In genomic region chrX:15818608-15819184, dm6 we compare ENCODE assay signal across 4 fruit fly cellular contexts.
TF ChIP-seq lines count a peak whose summit lies in the region.

No protein-coding gene starts in this region.

- no peak for TF ChIP-seq CTCF in whole organism, embryonic (GFP tag; optimal IDR thresholded peaks at IDR 0.05; lab: Kevin White, UChicago)

TF ChIP-seq in whole organism, 6 proteins besides CTCF, POLR2A, EP300 and RAD21:
- TF ChIP-seq usp (GFP tag; optimal IDR thresholded peaks at IDR 0.05; lab: Kevin White, UChicago) = no peak
- TF ChIP-seq pan (optimal IDR thresholded peaks at IDR 0.05; lab: Kevin White, UChicago) = peak; percentile 67

TF ChIP-seq in whole organism, embryonic, 481 proteins besides CTCF, POLR2A, EP300 and RAD21 (continues in another document):
- TF ChIP-seq CG14667 (GFP tag; IDR thresholded peaks at IDR 0.05; lab: Robert Waterston, UW) (no peak), CG17361 (GFP tag; IDR thresholded peaks at IDR 0.05; lab: Robert Waterston, UW) (no peak; the same call in 2 of the 3 replicates), slp2 (GFP tag; optimal IDR thresholded peaks at IDR 0.05; lab: Kevin White, UChicago) (no peak), amos (GFP tag; IDR thresholded peaks at IDR 0.05; lab: Robert Waterston, UW; ENCODE audit: partially characterized antibody) (no peak), CG4424 (GFP tag; optimal IDR thresholded peaks at IDR 0.05; lab: Kevin White, UChicago) (no peak), pan (optimal IDR thresholded peaks at IDR 0.05; lab: Kevin White, UChicago) (peak in 1 of 2 experiments; percentile 50), pan (GFP tag; optimal IDR thresholded peaks at IDR 0.05 in 1 of 2, IDR thresholded peaks at IDR 0.05 in 1 of 2) (peak in 1 of 2 experiments; percentile 14), maf-S (GFP tag; optimal IDR thresholded peaks at IDR 0.05; lab: Kevin White, UChicago) (no peak), psq (GFP tag; optimal IDR thresholded peaks at IDR 0.05; lab: Kevin White, UChicago) (no peak), CG12236 (GFP tag; optimal IDR thresholded peaks at IDR 0.05; lab: Kevin White, UChicago) (no peak), CG6854 (GFP tag; optimal IDR thresholded peaks at IDR 0.05; lab: Kevin White, UChicago) (no peak), rib (GFP tag; IDR thresholded peaks at IDR 0.05; lab: Robert Waterston, UW) (no peak), HmgD (GFP tag; optimal IDR thresholded peaks at IDR 0.05; lab: Kevin White, UChicago) (no peak), gro (GFP tag; optimal IDR thresholded peaks at IDR 0.05; lab: Kevin White, UChicago) (no peak), sima (GFP tag; optimal IDR thresholded peaks at IDR 0.05; lab: Kevin White, UChicago) (no peak), D19B (GFP tag; optimal IDR thresholded peaks at IDR 0.05; lab: Kevin White, UChicago) (peak; percentile 90), Jarid2 (GFP tag; optimal IDR thresholded peaks at IDR 0.05; lab: Kevin White, UChicago) (no peak), Tbp (GFP tag; optimal IDR thresholded peaks at IDR 0.05; lab: Kevin White, UChicago) (no peak), CG6791 (GFP tag; IDR thresholded peaks at IDR 0.05; lab: Robert Waterston, UW; ENCODE audit: partially characterized antibody) (no peak), Taf1 (GFP tag; IDR thresholded peaks at IDR 0.05; lab: Robert Waterston, UW) (no peak), CG4707 (GFP tag; optimal IDR thresholded peaks at IDR 0.05; lab: Kevin White, UChicago) (no peak), CG12104 (GFP tag; optimal IDR thresholded peaks at IDR 0.05; lab: Kevin White, UChicago) (no peak), Hr51 (GFP tag; optimal IDR thresholded peaks at IDR 0.05; lab: Kevin White, UChicago) (no peak), HmgZ (tag; optimal IDR thresholded peaks at IDR 0.05; lab: Kevin White, UChicago) (peak; percentile 16), repo (GFP tag; optimal IDR thresholded peaks at IDR 0.05; lab: Kevin White, UChicago) (no peak), CG15073 (GFP tag; optimal IDR thresholded peaks at IDR 0.05; lab: Kevin White, UChicago) (no peak), Mad (GFP tag; optimal IDR thresholded peaks at IDR 0.05; lab: Kevin White, UChicago) (no peak), insv (GFP tag; optimal IDR thresholded peaks at IDR 0.05; lab: Kevin White, UChicago) (no peak), pho (GFP tag; optimal IDR thresholded peaks at IDR 0.05; lab: Kevin White, UChicago) (no peak), chm (GFP tag; IDR thresholded peaks at IDR 0.05; lab: Robert Waterston, UW) (no peak), CG14014 (GFP tag; IDR thresholded peaks at IDR 0.05; lab: Robert Waterston, UW) (no peak)

TF ChIP-seq in whole organism, prepupa, 60 proteins besides CTCF, POLR2A, EP300 and RAD21:
- TF ChIP-seq Eip78C (GFP tag; lab: Kevin White, UChicago) (peak; percentile 74), esn (GFP tag; optimal IDR thresholded peaks at IDR 0.05; lab: Kevin White, UChicago) (peak; percentile 25), Gug (GFP tag; IDR thresholded peaks at IDR 0.05; lab: Robert Waterston, UW) (no peak), OdsH (GFP tag; optimal IDR thresholded peaks at IDR 0.05; lab: Kevin White, UChicago) (no peak)

TF ChIP-seq in whole organism, wandering third instar larva, 38 proteins besides CTCF, POLR2A, EP300 and RAD21:
- TF ChIP-seq sage (GFP tag; optimal IDR thresholded peaks at IDR 0.05; lab: Kevin White, UChicago) (no peak), Myc (optimal IDR thresholded peaks at IDR 0.05; lab: Kevin White, UChicago) (no peak), Mio (GFP tag; optimal IDR thresholded peaks at IDR 0.05; lab: Kevin White, UChicago) (no peak), GATAd (GFP tag; optimal IDR thresholded peaks at IDR 0.05; lab: Kevin White, UChicago) (no peak), CrebA (GFP tag; optimal IDR thresholded peaks at IDR 0.05; lab: Kevin White, UChicago; ENCODE audit: borderline replicate concordance) (no peak), jim (GFP tag; optimal IDR thresholded peaks at IDR 0.05; lab: Kevin White, UChicago) (no peak), dl (GFP tag; optimal IDR thresholded peaks at IDR 0.05; lab: Kevin White, UChicago; ENCODE audit: insufficient read depth in 1 of 2, partially characterized antibody in 2 of 2) (no peak), N (GFP tag; optimal IDR thresholded peaks at IDR 0.05; lab: Kevin White, UChicago) (no peak), dsf (GFP tag; optimal IDR thresholded peaks at IDR 0.05; lab: Kevin White, UChicago; ENCODE audit: borderline replicate concordance) (no peak), ey (GFP tag; optimal IDR thresholded peaks at IDR 0.05; lab: Kevin White, UChicago) (no peak), woc (GFP tag; optimal IDR thresholded peaks at IDR 0.05; lab: Kevin White, UChicago) (peak; percentile 34), fru (GFP tag; optimal IDR thresholded peaks at IDR 0.05; lab: Kevin White, UChicago) (no peak), HLH106 (tag; optimal IDR thresholded peaks at IDR 0.05; lab: Kevin White, UChicago) (peak; percentile 5), lola (GFP tag; optimal IDR thresholded peaks at IDR 0.05; lab: Kevin White, UChicago) (no peak), CG9705 (GFP tag; optimal IDR thresholded peaks at IDR 0.05; lab: Kevin White, UChicago) (no peak), Sp1 (GFP tag; optimal IDR thresholded peaks at IDR 0.05; lab: Kevin White, UChicago) (no peak), foxo (GFP tag; optimal IDR thresholded peaks at IDR 0.05; lab: Kevin White, UChicago) (peak in 1 of 2 experiments; percentile 20), rgr (GFP tag; optimal IDR thresholded peaks at IDR 0.05; lab: Kevin White, UChicago) (no peak), h (GFP tag; optimal IDR thresholded peaks at IDR 0.05; lab: Kevin White, UChicago) (no peak), psq (GFP tag; optimal IDR thresholded peaks at IDR 0.05; lab: Kevin White, UChicago) (no peak), br (GFP tag; optimal IDR thresholded peaks at IDR 0.05; lab: Kevin White, UChicago) (no peak), Dfd (GFP tag; optimal IDR thresholded peaks at IDR 0.05; lab: Kevin White, UChicago) (no peak), CG32264 (GFP tag; optimal IDR thresholded peaks at IDR 0.05; lab: Kevin White, UChicago) (no peak)
